Worm (Caenorhabditis elegans) whole organism, young adult: ENCODE measurements around the gene cutl-27.
A peak's percentile ranks its signal among the peaks of the same experiment; 100 is the strongest.

Source experiments
- C06A6.2 ChIP-seq: fragments of 200-800 bp; sonication (Bioruptor generic); conservative IDR thresholded peaks from 2 replicates; pipeline ENCODE4 v1.3.6; 2022; ENCODE audit warnings: missing genetic modification characterization, missing compliant biosample characterization
- F10E7.11 ChIP-seq: sonication (generic microtip); optimal IDR thresholded peaks from 2 replicates; lab custom pipeline; 2017; ENCODE audit warnings: mild to moderate bottlenecking, missing genetic modification characterization, moderate library complexity, missing compliant biosample characterization
- F23B12.7 ChIP-seq: sonication (generic microtip); optimal IDR thresholded peaks from 2 replicates; lab custom pipeline; 2017; ENCODE audit warnings: missing genetic modification characterization, mild to moderate bottlenecking, missing compliant biosample characterization, antibody characterized with exemption, moderate library complexity; ENCODE audit not compliant: insufficient read depth
- F37B4.10 ChIP-seq: fragments of 200-800 bp; sonication (Bioruptor generic); IDR thresholded peaks from 2 replicates; pipeline ENCODE4 v1.3.6; 2022; ENCODE audit warnings: missing genetic modification characterization, missing compliant biosample characterization
- F49E8.2 ChIP-seq: sonication (generic microtip); optimal IDR thresholded peaks from 3 replicates; lab custom pipeline; 2017; ENCODE audit warnings: missing genetic modification characterization, mild to moderate bottlenecking, missing compliant biosample characterization, antibody characterized with exemption, moderate library complexity; ENCODE audit not compliant: insufficient read depth
- F57A8.1 ChIP-seq: fragments of 200-800 bp; sonication (Bioruptor generic); optimal IDR thresholded peaks from 2 replicates; lab custom pipeline; 2018; ENCODE audit warnings: mild to moderate bottlenecking, missing genetic modification characterization, moderate library complexity, missing compliant biosample characterization
- T07F8.4 ChIP-seq: sonication (generic microtip); optimal IDR thresholded peaks from 2 replicates; lab custom pipeline; 2016; ENCODE audit warnings: mild to moderate bottlenecking, missing genetic modification characterization, moderate library complexity, missing compliant biosample characterization
- attf-5 ChIP-seq: fragments of 200-800 bp; sonication (Bioruptor generic); optimal IDR thresholded peaks from 2 replicates; lab custom pipeline; 2018; ENCODE audit warnings: mild to moderate bottlenecking, missing genetic modification characterization, missing compliant biosample characterization
- bed-1 ChIP-seq: fragments of 200-800 bp; sonication (Bioruptor generic); IDR thresholded peaks from 2 replicates; pipeline ENCODE4 v1.3.6; 2022; ENCODE audit warnings: missing genetic modification reagents, missing genetic modification characterization, missing compliant biosample characterization
- ccch-3 ChIP-seq: fragments of 200-800 bp; sonication (Bioruptor generic); optimal IDR thresholded peaks from 2 replicates; lab custom pipeline; 2018; ENCODE audit warnings: mild to moderate bottlenecking, missing genetic modification characterization, missing compliant biosample characterization
- cebp-1 ChIP-seq, 2 experiments: fragments of 200-800 bp in 1 of 2; sonication (Bioruptor generic) in 1 of 2; sonication (generic microtip) in 1 of 2; IDR thresholded peaks in 1 of 2; optimal IDR thresholded peaks in 1 of 2; 2 replicates each; pipeline versions ENCODE4 v1.3.6 to Lab custom; 2017 to 2022; ENCODE audit warnings: missing compliant biosample characterization in 2 of 2, missing genetic modification characterization in 2 of 2, mild to moderate bottlenecking in 1 of 2, missing genetic modification reagents in 1 of 2, moderate library complexity in 1 of 2
- ceh-27 ChIP-seq: fragments of 200-800 bp; sonication (Bioruptor generic); optimal IDR thresholded peaks from 2 replicates; lab custom pipeline; 2018; ENCODE audit warnings: mild to moderate bottlenecking, missing genetic modification characterization, moderate library complexity, missing compliant biosample characterization
- chd-7 ChIP-seq: sonication (generic microtip); optimal IDR thresholded peaks from 2 replicates; lab custom pipeline; 2016; ENCODE audit warnings: mild to moderate bottlenecking, missing genetic modification characterization, moderate library complexity, missing compliant biosample characterization
- ekl-4 ChIP-seq: fragments of 200-800 bp; sonication (Bioruptor generic); IDR thresholded peaks from 2 replicates; pipeline ENCODE4 v1.3.6; 2022; ENCODE audit warnings: missing genetic modification reagents, missing genetic modification characterization, missing compliant biosample characterization
- fkh-3 ChIP-seq: sonication (generic microtip); optimal IDR thresholded peaks from 2 replicates; lab custom pipeline; 2016; ENCODE audit warnings: mild to moderate bottlenecking, missing genetic modification characterization, missing compliant biosample characterization
- gei-17 ChIP-seq: fragments of 200-800 bp; sonication (Bioruptor generic); optimal IDR thresholded peaks from 2 replicates; lab custom pipeline; 2018; ENCODE audit warnings: mild to moderate bottlenecking, missing genetic modification characterization, missing compliant biosample characterization
- let-607 ChIP-seq, 2 experiments: fragments of 200-800 bp in 1 of 2; sonication (Bioruptor generic) in 1 of 2; sonication (generic microtip) in 1 of 2; optimal IDR thresholded peaks; 2 replicates each; lab custom pipeline; 2016 to 2018; ENCODE audit warnings: mild to moderate bottlenecking in 2 of 2, missing compliant biosample characterization in 2 of 2, missing genetic modification characterization in 2 of 2, moderate library complexity in 2 of 2, missing genotype in 1 of 2
- madf-10 ChIP-seq: sonication (generic microtip); optimal IDR thresholded peaks from 2 replicates; lab custom pipeline; 2016; ENCODE audit warnings: mild to moderate bottlenecking, missing genetic modification characterization, missing compliant biosample characterization
- nfya-1 ChIP-seq: sonication (generic microtip); optimal IDR thresholded peaks from 2 replicates; lab custom pipeline; 2017; ENCODE audit warnings: antibody characterized with exemption, missing compliant biosample characterization, missing genetic modification characterization, borderline replicate concordance; ENCODE audit not compliant: insufficient read depth
- nfyb-1 ChIP-seq: fragments of 200-800 bp; sonication (Bioruptor generic); IDR thresholded peaks from 2 replicates; pipeline ENCODE4 v1.3.6; 2022; ENCODE audit warnings: missing genetic modification reagents, missing genetic modification characterization, missing compliant biosample characterization
- nhr-80 ChIP-seq: sonication (generic microtip); optimal IDR thresholded peaks from 2 replicates; lab custom pipeline; 2016; ENCODE audit warnings: missing genetic modification characterization, missing compliant biosample characterization
- rpc-1 ChIP-seq, 2 experiments: fragments of 150-350 bp in 1 of 2; sonication (generic microtip) in 1 of 2; optimal IDR thresholded peaks; 2 replicates each; lab custom pipeline; 2014 to 2018; ENCODE audit warnings: missing biosample characterization in 1 of 2, missing genetic modification characterization in 1 of 2, missing genetic modification reagents in 1 of 2, missing genotype in 1 of 2
- snpc-1.1 ChIP-seq: sonication (generic microtip); optimal IDR thresholded peaks from 2 replicates; lab custom pipeline; 2017; ENCODE audit warnings: missing genetic modification characterization, mild to moderate bottlenecking, missing compliant biosample characterization, antibody characterized with exemption, moderate library complexity, missing genotype, missing genetic modification reagents; ENCODE audit not compliant: insufficient read depth
- snpc-3.4 ChIP-seq: sonication (generic microtip); optimal IDR thresholded peaks from 2 replicates; lab custom pipeline; 2017; ENCODE audit warnings: missing genetic modification characterization, mild to moderate bottlenecking, missing compliant biosample characterization, antibody characterized with exemption, moderate library complexity, missing genotype, missing genetic modification reagents
- somi-1 ChIP-seq: fragments of 200-800 bp; sonication (Bioruptor generic); optimal IDR thresholded peaks from 2 replicates; lab custom pipeline; 2018; ENCODE audit warnings: mild to moderate bottlenecking, missing genetic modification characterization, missing compliant biosample characterization
- tbx-9 ChIP-seq: sonication (generic microtip); optimal IDR thresholded peaks from 2 replicates; lab custom pipeline; 2016; ENCODE audit warnings: borderline replicate concordance, missing genetic modification characterization, inconsistent platforms, missing compliant biosample characterization
- unc-62 ChIP-seq: fragments of 150-350 bp; optimal IDR thresholded peaks from 2 replicates; lab custom pipeline; 2014; ENCODE audit warnings: missing biosample characterization, missing genetic modification reagents, missing genetic modification characterization
- zim-3 ChIP-seq: sonication (generic microtip); optimal IDR thresholded peaks from 2 replicates; lab custom pipeline; 2017; ENCODE audit warnings: mild to moderate bottlenecking, missing genetic modification characterization, moderate library complexity, missing compliant biosample characterization
- ztf-28 ChIP-seq: fragments of 200-800 bp; sonication (Bioruptor generic); IDR thresholded peaks from 2 replicates; pipeline ENCODE4 v1.3.6; 2022; ENCODE audit warnings: missing genetic modification reagents, missing genetic modification characterization, missing compliant biosample characterization

The cutl-27 gene

ce11 chrIV:11916907-11917306 lies 38.6 kb downstream of the cutl-27 start, which contains the start of gene ZK822.10:
Gene ZK822.10, plus strand, starts transcription at chrIV:11917137.
- peak; percentile 74 for TF ChIP-seq nhr-80 (tag; lab: Kevin White, UChicago)
- TF ChIP-seq snpc-1.1 (tag; lab: Kevin White, UChicago): no peak
- TF ChIP-seq unc-62 (GFP tag; lab: Kevin White, UChicago): peak; percentile 48
- TF ChIP-seq rpc-1 (optimal IDR thresholded peaks at IDR 0.05; lab: Kevin White, UChicago): no peak
- no peak for TF ChIP-seq rpc-1 (tag; optimal IDR thresholded peaks at IDR 0.05; lab: Kevin White, UChicago)
- no peak for TF ChIP-seq F23B12.7 (tag; lab: Kevin White, UChicago)
- TF ChIP-seq cebp-1 (GFP tag; IDR thresholded peaks at IDR 0.05; lab: Robert Waterston, UW): no peak
- peak; percentile 6 for TF ChIP-seq cebp-1 (tag; optimal IDR thresholded peaks at IDR 0.05; lab: Kevin White, UChicago)
- TF ChIP-seq T07F8.4 (tag; lab: Kevin White, UChicago): no peak

ce11 chrIV:11917886-11918285 lies 39.5 kb downstream of the cutl-27 start:
- no peak for TF ChIP-seq chd-7 (tag; lab: Kevin White, UChicago)
- peak; percentile 61 for TF ChIP-seq nhr-80 (tag; lab: Kevin White, UChicago)

ce11 chrIV:11919067-11919466 lies 40.7 kb downstream of the cutl-27 start:
- TF ChIP-seq cebp-1 (GFP tag; IDR thresholded peaks at IDR 0.05; lab: Robert Waterston, UW) (no peak), cebp-1 (tag; optimal IDR thresholded peaks at IDR 0.05; lab: Kevin White, UChicago) (no peak)
- TF ChIP-seq, all 124 proteins: peak for 0

ce11 chrIV:11922011-11922410 lies 43.7 kb downstream of the cutl-27 start, which contains the start of gene ZK822.1:
Gene ZK822.1, minus strand, starts transcription at chrIV:11922131.
- TF ChIP-seq cebp-1 (GFP tag; IDR thresholded peaks at IDR 0.05; lab: Robert Waterston, UW) (no peak), cebp-1 (tag; optimal IDR thresholded peaks at IDR 0.05; lab: Kevin White, UChicago) (peak; percentile 10), ceh-27 (GFP tag; lab: Kevin White, UChicago) (no peak)

- TF ChIP-seq madf-10 (tag; lab: Kevin White, UChicago): no peak
- no peak for TF ChIP-seq somi-1 (GFP tag; lab: Kevin White, UChicago)
- no peak for TF ChIP-seq nfya-1 (tag; lab: Kevin White, UChicago)
- TF ChIP-seq bed-1 (GFP tag; lab: Robert Waterston, UW): no peak
- TF ChIP-seq attf-5 (GFP tag; lab: Kevin White, UChicago): no peak
- no peak for TF ChIP-seq rpc-1 (optimal IDR thresholded peaks at IDR 0.05; lab: Kevin White, UChicago)
- no peak for TF ChIP-seq rpc-1 (tag; optimal IDR thresholded peaks at IDR 0.05; lab: Kevin White, UChicago)
- no peak for TF ChIP-seq F49E8.2 (tag; lab: Kevin White, UChicago)
- no peak for TF ChIP-seq zim-3
- no peak for TF ChIP-seq ztf-28
- TF ChIP-seq F37B4.10 (GFP tag; lab: Robert Waterston, UW): no peak
- no peak for TF ChIP-seq F57A8.1 (GFP tag; lab: Kevin White, UChicago)
- TF ChIP-seq tbx-9 (tag; lab: Kevin White, UChicago): no peak
- TF ChIP-seq nfyb-1: no peak
- no peak for TF ChIP-seq let-607 (tag; optimal IDR thresholded peaks at IDR 0.05; lab: Kevin White, UChicago)
- no peak for TF ChIP-seq F10E7.11 (tag; lab: Kevin White, UChicago)
- TF ChIP-seq gei-17 (GFP tag; lab: Kevin White, UChicago): no peak
- TF ChIP-seq snpc-3.4 (tag; lab: Kevin White, UChicago): no peak
These were observed 44.7 kb downstream of the cutl-27 start, which contains the start of gene srlf-31 for ce11 chrIV:11923074-11923473. Gene srlf-31, minus strand, starts transcription at chrIV:11923174.

- TF ChIP-seq ccch-3 (GFP tag; lab: Kevin White, UChicago) (no peak), C06A6.2 (GFP tag; lab: Robert Waterston, UW) (no peak), fkh-3 (no peak), ekl-4 (no peak)
These were observed 45.7 kb downstream of the cutl-27 start for ce11 chrIV:11924092-11924491.
